Fruit fly (Drosophila melanogaster) whole organism, embryonic: ENCODE measurements around the gene CG31098.
A peak's percentile ranks its signal among the peaks of the same experiment; 100 is the strongest.

Source experiments
- Ada2b ChIP-seq: fragments of 200-800 bp; sonication (Bioruptor generic); IDR thresholded peaks from 2 replicates; pipeline ENCODE4 v1.3.6; 2022; ENCODE audit warnings: missing biosample characterization, missing genetic modification characterization
- Antp ChIP-seq: fragments of 200-800 bp; sonication (Bioruptor generic); optimal IDR thresholded peaks from 3 replicates; lab custom pipeline; 2016; ENCODE audit warnings: missing biosample characterization, missing genetic modification characterization
- CG12104 ChIP-seq: fragments of 200-800 bp; sonication (Bioruptor generic); optimal IDR thresholded peaks from 3 replicates; lab custom pipeline; 2016; ENCODE audit warnings: missing biosample characterization, missing genetic modification characterization
- CG12744 ChIP-seq: fragments of 200-800 bp; sonication (Bioruptor generic); optimal IDR thresholded peaks from 2 replicates; lab custom pipeline; 2016; ENCODE audit warnings: missing biosample characterization, missing genetic modification characterization
- CG13894 ChIP-seq: fragments of 200-800 bp; sonication (Bioruptor generic); optimal IDR thresholded peaks from 3 replicates; lab custom pipeline; 2018; ENCODE audit warnings: missing biosample characterization, mild to moderate bottlenecking, missing genetic modification characterization, moderate library complexity
- CG14965 ChIP-seq: fragments of 200-800 bp; sonication (Bioruptor generic); optimal IDR thresholded peaks from 2 replicates; lab custom pipeline; 2016; ENCODE audit warnings: missing biosample characterization, missing genetic modification characterization, borderline replicate concordance
- CG15073 ChIP-seq: fragments of 200-800 bp; sonication (Bioruptor generic); optimal IDR thresholded peaks from 2 replicates; lab custom pipeline; 2016; ENCODE audit warnings: missing biosample characterization, missing genetic modification characterization
- CG1602 ChIP-seq: fragments of 200-800 bp; sonication (Bioruptor generic); optimal IDR thresholded peaks from 3 replicates; lab custom pipeline; 2016; ENCODE audit warnings: missing biosample characterization, missing genetic modification characterization
- CG16815 ChIP-seq: fragments of 200-800 bp; sonication (Bioruptor generic); optimal IDR thresholded peaks from 3 replicates; lab custom pipeline; 2017; ENCODE audit warnings: missing biosample characterization, mild to moderate bottlenecking, missing genetic modification characterization
- CG17328 ChIP-seq: fragments of 200-800 bp; sonication (Bioruptor generic); IDR thresholded peaks from 2 replicates; pipeline ENCODE4 v1.3.6; 2022; ENCODE audit warnings: missing biosample characterization, missing genetic modification characterization
- CG2129 ChIP-seq: fragments of 200-800 bp; sonication (Bioruptor generic); IDR thresholded peaks from 2 replicates; pipeline ENCODE4 v1.3.6; 2022; ENCODE audit warnings: missing biosample characterization, missing genetic modification characterization; ENCODE audit not compliant: partially characterized antibody
- CG2678 ChIP-seq: fragments of 200-800 bp; sonication (Bioruptor generic); optimal IDR thresholded peaks from 3 replicates; lab custom pipeline; 2019; ENCODE audit warnings: missing biosample characterization, mild to moderate bottlenecking, missing genetic modification characterization, moderate library complexity
- CG3995 ChIP-seq: fragments of 200-800 bp; sonication (Bioruptor generic); optimal IDR thresholded peaks from 3 replicates; lab custom pipeline; 2016; ENCODE audit warnings: missing biosample characterization, missing genetic modification characterization
- CG42726 ChIP-seq: fragments of 200-800 bp; sonication (Bioruptor generic); IDR thresholded peaks from 2 replicates; pipeline ENCODE4 v1.3.6; 2022; ENCODE audit warnings: missing biosample characterization, missing genetic modification characterization; ENCODE audit not compliant: partially characterized antibody
- CG4328 ChIP-seq: fragments of 200-800 bp; sonication (Bioruptor generic); optimal IDR thresholded peaks from 3 replicates; lab custom pipeline; 2017; ENCODE audit warnings: missing biosample characterization, missing genetic modification reagents, missing genetic modification characterization
- CG5953 ChIP-seq: fragments of 200-800 bp; sonication (Bioruptor generic); IDR thresholded peaks from 2 replicates; pipeline ENCODE4 v1.3.6; 2022; ENCODE audit warnings: missing biosample characterization, missing genetic modification characterization
- CG7786 ChIP-seq: fragments of 200-800 bp; sonication (Bioruptor generic); optimal IDR thresholded peaks from 2 replicates; lab custom pipeline; 2016; ENCODE audit warnings: missing biosample characterization, missing genetic modification characterization
- CG8765 ChIP-seq: fragments of 200-800 bp; sonication (Bioruptor generic); IDR thresholded peaks from 2 replicates; pipeline ENCODE4 v1.3.6; 2022; ENCODE audit warnings: missing biosample characterization, missing genetic modification characterization
- CG9817 ChIP-seq: fragments of 200-800 bp; sonication (Bioruptor generic); optimal IDR thresholded peaks from 2 replicates; lab custom pipeline; 2018; ENCODE audit warnings: missing biosample characterization, mild to moderate bottlenecking, missing genetic modification characterization, moderate library complexity
- Camta ChIP-seq: fragments of 200-800 bp; sonication (Bioruptor generic); optimal IDR thresholded peaks from 2 replicates; lab custom pipeline; 2016; ENCODE audit warnings: missing biosample characterization, missing genetic modification characterization
- Dp ChIP-seq: fragments of 200-800 bp; sonication (Bioruptor generic); optimal IDR thresholded peaks from 2 replicates; lab custom pipeline; 2018; ENCODE audit warnings: missing biosample characterization, mild to moderate bottlenecking, missing genetic modification characterization, moderate library complexity
- Elba2 ChIP-seq: fragments of 200-800 bp; sonication (Bioruptor generic); optimal IDR thresholded peaks from 3 replicates; lab custom pipeline; 2016; ENCODE audit warnings: missing biosample characterization, missing genetic modification characterization
- Ets65A ChIP-seq: fragments of 200-800 bp; sonication (Bioruptor generic); peaks from one replicate; lab custom pipeline; 2016; ENCODE audit warnings: missing biosample characterization, missing genetic modification characterization
- GATAe ChIP-seq: fragments of 200-800 bp; sonication (Bioruptor generic); conservative IDR thresholded peaks from 2 replicates; pipeline ENCODE4 v1.3.6; 2022; ENCODE audit warnings: missing biosample characterization, missing genetic modification characterization
- Gsc ChIP-seq: fragments of 200-800 bp; sonication (Bioruptor generic); IDR thresholded peaks from 2 replicates; pipeline ENCODE4 v1.3.6; 2022; ENCODE audit warnings: missing biosample characterization, missing genetic modification characterization
- Hand ChIP-seq: fragments of 200-800 bp; sonication (Bioruptor generic); optimal IDR thresholded peaks from 2 replicates; lab custom pipeline; 2017; ENCODE audit warnings: mild to moderate bottlenecking, missing biosample characterization, missing genetic modification reagents, missing genetic modification characterization
- Hmx ChIP-seq: fragments of 200-800 bp; sonication (Bioruptor generic); optimal IDR thresholded peaks from 2 replicates; lab custom pipeline; 2016; ENCODE audit warnings: missing biosample characterization, missing genetic modification characterization
- MTF-1 ChIP-seq: fragments of 200-800 bp; sonication (Bioruptor generic); optimal IDR thresholded peaks from 2 replicates; lab custom pipeline; 2018; ENCODE audit warnings: missing biosample characterization, mild to moderate bottlenecking, missing genetic modification characterization, borderline replicate concordance
- Med ChIP-seq: fragments of 200-800 bp; sonication (Bioruptor generic); peaks from one replicate; lab custom pipeline; 2016; ENCODE audit warnings: missing biosample characterization, missing genetic modification characterization, mild to moderate bottlenecking, inconsistent platforms, moderate library complexity
- NK7.1 ChIP-seq: fragments of 200-800 bp; sonication (Bioruptor generic); optimal IDR thresholded peaks from 3 replicates; lab custom pipeline; 2016; ENCODE audit warnings: missing biosample characterization, missing genetic modification characterization
- Opbp ChIP-seq: fragments of 200-800 bp; sonication (Bioruptor generic); IDR thresholded peaks from 3 replicates; pipeline ENCODE4 v1.3.6; 2022; ENCODE audit warnings: missing biosample characterization, missing genetic modification characterization; ENCODE audit not compliant: partially characterized antibody
- amos ChIP-seq: fragments of 200-800 bp; sonication (Bioruptor generic); IDR thresholded peaks from 2 replicates; pipeline ENCODE4 v1.3.6; 2022; ENCODE audit warnings: missing biosample characterization, missing genetic modification characterization; ENCODE audit not compliant: partially characterized antibody
- cato ChIP-seq: fragments of 200-800 bp; sonication (Bioruptor generic); optimal IDR thresholded peaks from 2 replicates; lab custom pipeline; 2016; ENCODE audit warnings: missing biosample characterization, missing genetic modification characterization, borderline replicate concordance
- chm ChIP-seq: fragments of 200-800 bp; sonication (Bioruptor generic); IDR thresholded peaks from 2 replicates; pipeline ENCODE4 v1.3.6; 2022; ENCODE audit warnings: missing biosample characterization, missing genetic modification characterization
- dm ChIP-seq: fragments of 200-800 bp; sonication (Bioruptor generic); optimal IDR thresholded peaks from 3 replicates; lab custom pipeline; 2016; ENCODE audit warnings: missing biosample characterization, missing genetic modification characterization
- dmrt99B ChIP-seq: fragments of 200-800 bp; sonication (Bioruptor generic); optimal IDR thresholded peaks from 2 replicates; lab custom pipeline; 2018; ENCODE audit warnings: missing biosample characterization, mild to moderate bottlenecking, missing genetic modification characterization, moderate library complexity
- exex ChIP-seq: fragments of 200-800 bp; sonication (Bioruptor generic); optimal IDR thresholded peaks from 4 replicates; lab custom pipeline; 2018; ENCODE audit warnings: missing biosample characterization, mild to moderate bottlenecking, missing genetic modification characterization, moderate library complexity
- hb ChIP-seq: fragments of 200-800 bp; sonication (Bioruptor generic); IDR thresholded peaks from 3 replicates; pipeline ENCODE4 v1.3.6; 2022; ENCODE audit warnings: missing biosample characterization, missing genetic modification characterization; ENCODE audit not compliant: partially characterized antibody
- jigr1 ChIP-seq: fragments of 200-800 bp; sonication (Bioruptor generic); IDR thresholded peaks from 3 replicates; pipeline ENCODE4 v1.3.6; 2022; ENCODE audit warnings: missing biosample characterization, missing genetic modification characterization
- jing ChIP-seq: fragments of 200-800 bp; sonication (Bioruptor generic); optimal IDR thresholded peaks from 2 replicates; lab custom pipeline; 2018; ENCODE audit warnings: missing biosample characterization, mild to moderate bottlenecking, missing genetic modification characterization
- odd ChIP-seq: fragments of 200-800 bp; sonication (Bioruptor generic); optimal IDR thresholded peaks from 2 replicates; lab custom pipeline; 2017; ENCODE audit warnings: missing biosample characterization, mild to moderate bottlenecking, missing genetic modification characterization
- repo ChIP-seq: fragments of 200-800 bp; sonication (Bioruptor generic); optimal IDR thresholded peaks from 2 replicates; lab custom pipeline; 2016; ENCODE audit warnings: missing biosample characterization, missing genetic modification characterization
- sd ChIP-seq: fragments of 200-800 bp; sonication (Bioruptor generic); optimal IDR thresholded peaks from 3 replicates; lab custom pipeline; 2018; ENCODE audit warnings: missing biosample characterization, mild to moderate bottlenecking, missing genetic modification characterization, moderate library complexity
- sisA ChIP-seq: fragments of 200-800 bp; sonication (Bioruptor generic); IDR thresholded peaks from 2 replicates; pipeline ENCODE4 v1.3.6; 2022; ENCODE audit warnings: missing biosample characterization, missing genetic modification characterization
- tap ChIP-seq: fragments of 200-800 bp; optimal IDR thresholded peaks from 3 replicates; lab custom pipeline; 2019; ENCODE audit warnings: missing biosample characterization, mild to moderate bottlenecking, missing genetic modification characterization, moderate library complexity
- tgo ChIP-seq: fragments of 200-800 bp; sonication (Bioruptor generic); IDR thresholded peaks from 3 replicates; pipeline ENCODE4 v1.3.6; 2022; ENCODE audit warnings: missing biosample characterization, missing genetic modification characterization
- unc-4 ChIP-seq: fragments of 200-800 bp; sonication (Bioruptor generic); IDR thresholded peaks from 2 replicates; pipeline ENCODE4 v1.3.6; 2022; ENCODE audit warnings: missing biosample characterization, missing genetic modification characterization; ENCODE audit not compliant: partially characterized antibody
- vnd ChIP-seq: fragments of 200-800 bp; sonication (Bioruptor generic); IDR thresholded peaks from 3 replicates; pipeline ENCODE4 v1.3.6; 2022; ENCODE audit warnings: missing biosample characterization, missing genetic modification characterization; ENCODE audit not compliant: partially characterized antibody
- zfh2 ChIP-seq: fragments of 200-800 bp; sonication (Bioruptor generic); optimal IDR thresholded peaks from 2 replicates; lab custom pipeline; 2016; ENCODE audit warnings: missing biosample characterization, missing genetic modification characterization

The CG31098 gene

DNA sequence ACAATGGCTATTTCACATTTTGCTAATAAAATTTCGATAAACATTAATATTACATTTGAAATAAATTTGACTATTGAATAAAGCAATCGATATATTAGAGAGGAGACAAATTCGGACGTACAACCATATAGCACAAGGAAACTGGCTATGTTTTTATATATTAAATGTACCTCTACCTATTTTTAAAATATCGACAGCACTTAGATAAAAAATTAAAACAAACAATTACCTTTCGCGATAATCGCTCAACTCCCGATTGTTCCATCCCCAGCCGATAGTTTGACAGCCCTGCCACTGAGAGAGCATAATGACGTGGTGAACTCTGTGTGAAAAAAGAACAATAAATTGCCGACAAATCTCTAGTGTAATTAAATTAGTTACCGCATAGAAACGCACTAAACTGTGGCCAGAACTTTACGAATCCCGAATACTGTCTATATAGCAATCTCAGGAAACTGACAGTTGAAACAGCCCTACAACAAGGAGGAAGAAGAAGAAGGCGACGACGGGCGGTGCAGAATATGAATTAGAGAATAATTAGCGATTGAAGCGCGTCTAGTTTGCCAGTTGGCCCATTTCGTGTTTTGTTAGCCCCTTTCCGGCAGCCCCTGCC is 34.0 kb downstream of the CG31098 start, which contains the start of gene CG11857 (continued):
- peak; percentile 96 for TF ChIP-seq Gsc (GFP tag; lab: Robert Waterston, UW)
- TF ChIP-seq vnd (GFP tag; lab: Robert Waterston, UW) = peak; percentile 100
- TF ChIP-seq CG5953 (GFP tag; lab: Robert Waterston, UW) = peak; percentile 96
- TF ChIP-seq CG42726 (GFP tag; lab: Robert Waterston, UW) = peak; percentile 98
- peak; percentile 99 for TF ChIP-seq unc-4
- peak; percentile 97 for TF ChIP-seq GATAe (GFP tag; lab: Robert Waterston, UW)
- peak; percentile 97 for TF ChIP-seq Antp (GFP tag; lab: Kevin White, UChicago)
- TF ChIP-seq CG13894 = peak; percentile 97
- TF ChIP-seq sisA (GFP tag; lab: Robert Waterston, UW) = peak; percentile 99
- peak; percentile 98 for TF ChIP-seq chm (GFP tag; lab: Robert Waterston, UW)
- peak; percentile 93 for TF ChIP-seq NK7.1 (GFP tag; lab: Kevin White, UChicago)
- peak; percentile 90 for TF ChIP-seq Elba2 (GFP tag; lab: Kevin White, UChicago)
- TF ChIP-seq CG17328 (GFP tag; lab: Robert Waterston, UW) = peak; percentile 99
- TF ChIP-seq MTF-1 = peak; percentile 91
- TF ChIP-seq CG9817 (tag; lab: Kevin White, UChicago) = peak; percentile 99
- TF ChIP-seq Camta (GFP tag; lab: Kevin White, UChicago) = peak; percentile 98
- TF ChIP-seq cato (GFP tag; lab: Kevin White, UChicago) = peak; percentile 97
- peak; percentile 97 for TF ChIP-seq CG16815
- TF ChIP-seq odd (GFP tag; lab: Kevin White, UChicago) = peak; percentile 89
- peak; percentile 99 for TF ChIP-seq zfh2 (GFP tag; lab: Kevin White, UChicago)
- peak; percentile 100 for TF ChIP-seq hb
- TF ChIP-seq CG8765 (GFP tag; lab: Robert Waterston, UW) = peak; percentile 98
- peak; percentile 90 for TF ChIP-seq sd (tag; lab: Kevin White, UChicago)
- peak; percentile 100 for TF ChIP-seq CG2129 (GFP tag; lab: Robert Waterston, UW)
- peak; percentile 100 for TF ChIP-seq Med
- peak; percentile 95 for TF ChIP-seq CG12744
- TF ChIP-seq repo (GFP tag; lab: Kevin White, UChicago) = peak; percentile 95
- peak; percentile 96 for TF ChIP-seq Hmx
- peak; percentile 97 for TF ChIP-seq CG12104 (GFP tag; lab: Kevin White, UChicago)
- TF ChIP-seq dmrt99B (tag; lab: Kevin White, UChicago) = peak; percentile 96
- peak; percentile 89 for TF ChIP-seq exex (tag; lab: Kevin White, UChicago)
- peak; percentile 91 for TF ChIP-seq CG4328 (GFP tag; lab: Kevin White, UChicago)
- TF ChIP-seq Ada2b (GFP tag; lab: Robert Waterston, UW) = peak; percentile 98
- TF ChIP-seq jigr1 (GFP tag; lab: Robert Waterston, UW) = peak; percentile 99
- TF ChIP-seq tgo (GFP tag; lab: Robert Waterston, UW) = peak; percentile 99
- peak; percentile 55 for TF ChIP-seq CG14965 (GFP tag; lab: Kevin White, UChicago)
- TF ChIP-seq CG15073 (GFP tag; lab: Kevin White, UChicago) = peak; percentile 80
- peak; percentile 93 for TF ChIP-seq dm
- TF ChIP-seq tap (tag; lab: Kevin White, UChicago) = peak; percentile 95
- TF ChIP-seq Opbp (GFP tag; lab: Robert Waterston, UW) = peak; percentile 99
- TF ChIP-seq amos (GFP tag; lab: Robert Waterston, UW) = peak; percentile 98
- peak; percentile 94 for TF ChIP-seq jing (GFP tag; lab: Kevin White, UChicago)
- TF ChIP-seq Ets65A (GFP tag; lab: Kevin White, UChicago) = peak; percentile 100
- peak; percentile 86 for TF ChIP-seq Hand (GFP tag; lab: Kevin White, UChicago)
- peak; percentile 99 for TF ChIP-seq CG1602
- peak; percentile 98 for TF ChIP-seq CG7786 (GFP tag; lab: Kevin White, UChicago)
- peak; percentile 98 for TF ChIP-seq CG2678 (tag; lab: Kevin White, UChicago)
- TF ChIP-seq Dp = peak; percentile 65
- TF ChIP-seq CG3995 (GFP tag; lab: Kevin White, UChicago) = peak; percentile 82
